Fruit fly (Drosophila melanogaster) whole organism, prepupa: ENCODE data around the gene D.
A peak's percentile ranks its signal among the peaks of the same experiment; 100 is the strongest.

Source experiments
- Blimp-1 ChIP-seq: fragments of 200-800 bp; sonication (Bioruptor generic); optimal IDR thresholded peaks from 3 replicates; lab custom pipeline; 2017; ENCODE audit warnings: missing biosample characterization, missing genetic modification characterization, mild to moderate bottlenecking, moderate library complexity, missing genetic modification reagents
- CG10669 ChIP-seq: fragments of 200-800 bp; sonication (Bioruptor generic); optimal IDR thresholded peaks from 3 replicates; lab custom pipeline; 2018; ENCODE audit warnings: missing biosample characterization, mild to moderate bottlenecking, missing genetic modification characterization, moderate library complexity
- CG11294 ChIP-seq: fragments of 200-800 bp; sonication (Bioruptor generic); IDR thresholded peaks from 2 replicates; pipeline ENCODE4 v1.3.6; 2022; ENCODE audit warnings: missing biosample characterization, missing genetic modification characterization
- CG11762 ChIP-seq: fragments of 200-800 bp; sonication (Bioruptor generic); optimal IDR thresholded peaks from 3 replicates; lab custom pipeline; 2016; ENCODE audit warnings: missing biosample characterization, missing genetic modification characterization; ENCODE audit not compliant: insufficient read depth
- CG15336 ChIP-seq: fragments of 200-800 bp; sonication (Bioruptor generic); IDR thresholded peaks from 2 replicates; pipeline ENCODE4 v1.3.6; 2022; ENCODE audit warnings: missing biosample characterization, missing genetic modification characterization
- CG1621 ChIP-seq: fragments of 200-800 bp; sonication (Bioruptor generic); optimal IDR thresholded peaks from 3 replicates; lab custom pipeline; 2018; ENCODE audit warnings: missing biosample characterization, mild to moderate bottlenecking, missing genetic modification characterization
- CG16779 ChIP-seq: fragments of 200-800 bp; sonication (Bioruptor generic); optimal IDR thresholded peaks from 3 replicates; lab custom pipeline; 2017; ENCODE audit warnings: missing biosample characterization, mild to moderate bottlenecking, missing genetic modification characterization
- CG31627 ChIP-seq: fragments of 200-800 bp; sonication (Bioruptor generic); optimal IDR thresholded peaks from 3 replicates; lab custom pipeline; 2016; ENCODE audit warnings: missing biosample characterization, missing genetic modification characterization
- CG32006 ChIP-seq: fragments of 200-800 bp; sonication (Bioruptor generic); optimal IDR thresholded peaks from 3 replicates; lab custom pipeline; 2017; ENCODE audit warnings: missing biosample characterization, mild to moderate bottlenecking, missing genetic modification characterization
- CG3919 ChIP-seq: fragments of 200-800 bp; sonication (Bioruptor generic); optimal IDR thresholded peaks from 3 replicates; lab custom pipeline; 2016; ENCODE audit warnings: missing biosample characterization, missing genetic modification characterization
- CG6276 ChIP-seq: fragments of 200-800 bp; sonication (Bioruptor generic); optimal IDR thresholded peaks from 2 replicates; lab custom pipeline; 2017; ENCODE audit warnings: missing biosample characterization, mild to moderate bottlenecking, missing genetic modification characterization
- CG6792 ChIP-seq: fragments of 200-800 bp; sonication (Bioruptor generic); optimal IDR thresholded peaks from 3 replicates; lab custom pipeline; 2016; ENCODE audit warnings: missing biosample characterization, missing genetic modification characterization
- CG6854 ChIP-seq: fragments of 200-800 bp; sonication (Bioruptor generic); optimal IDR thresholded peaks from 2 replicates; lab custom pipeline; 2017; ENCODE audit warnings: missing biosample characterization, mild to moderate bottlenecking, missing genetic modification characterization
- CG8119 ChIP-seq: fragments of 200-800 bp; sonication (Bioruptor generic); IDR thresholded peaks from 3 replicates; pipeline ENCODE4 v1.3.6; 2022; ENCODE audit warnings: missing biosample characterization, missing genetic modification characterization
- CG8319 ChIP-seq: fragments of 200-800 bp; sonication (Bioruptor generic); optimal IDR thresholded peaks from 3 replicates; lab custom pipeline; 2016; ENCODE audit warnings: missing biosample characterization, missing genetic modification characterization
- CG8632 ChIP-seq: fragments of 200-800 bp; sonication (Bioruptor generic); optimal IDR thresholded peaks from 3 replicates; lab custom pipeline; 2016; ENCODE audit warnings: missing biosample characterization, missing genetic modification characterization
- CG9139 ChIP-seq: fragments of 200-800 bp; sonication (Bioruptor generic); optimal IDR thresholded peaks from 3 replicates; lab custom pipeline; 2017; ENCODE audit warnings: missing biosample characterization, mild to moderate bottlenecking, missing genetic modification characterization
- Eip78C ChIP-seq: fragments of 200-800 bp; sonication (Bioruptor generic); peaks from one replicate; lab custom pipeline; 2016; ENCODE audit warnings: missing biosample characterization, missing genetic modification characterization
- Eip93F ChIP-seq: fragments of 200-800 bp; sonication (Bioruptor generic); optimal IDR thresholded peaks from 2 replicates; lab custom pipeline; 2016; ENCODE audit warnings: missing biosample characterization, mild to moderate bottlenecking, missing genetic modification characterization
- Ets21C ChIP-seq: fragments of 200-800 bp; sonication (Bioruptor generic); optimal IDR thresholded peaks from 3 replicates; lab custom pipeline; 2016; ENCODE audit warnings: missing biosample characterization, missing genetic modification characterization
- Gug ChIP-seq: fragments of 200-800 bp; sonication (Bioruptor generic); IDR thresholded peaks from 2 replicates; pipeline ENCODE4 v1.3.6; 2022; ENCODE audit warnings: missing biosample characterization, missing genetic modification characterization
- Hr4 ChIP-seq: fragments of 200-800 bp; sonication (Bioruptor generic); optimal IDR thresholded peaks from 3 replicates; lab custom pipeline; 2016; ENCODE audit warnings: missing biosample characterization, missing genetic modification characterization
- Lpt ChIP-seq: fragments of 200-800 bp; sonication (Bioruptor generic); optimal IDR thresholded peaks from 3 replicates; lab custom pipeline; 2016; ENCODE audit warnings: missing biosample characterization, missing genetic modification characterization
- OdsH ChIP-seq: fragments of 200-800 bp; sonication (Bioruptor generic); optimal IDR thresholded peaks from 3 replicates; lab custom pipeline; 2016; ENCODE audit warnings: missing biosample characterization, missing genetic modification characterization
- Sox102F ChIP-seq: fragments of 200-800 bp; sonication (Bioruptor generic); optimal IDR thresholded peaks from 2 replicates; lab custom pipeline; 2016; ENCODE audit warnings: missing biosample characterization, mild to moderate bottlenecking, missing genetic modification characterization
- Sox15 ChIP-seq: fragments of 200-800 bp; sonication (Bioruptor generic); optimal IDR thresholded peaks from 3 replicates; lab custom pipeline; 2016; ENCODE audit warnings: missing biosample characterization, missing genetic modification characterization
- acj6 ChIP-seq: fragments of 200-800 bp; sonication (Bioruptor generic); optimal IDR thresholded peaks from 3 replicates; lab custom pipeline; 2016; ENCODE audit warnings: missing biosample characterization, missing genetic modification characterization
- cyc ChIP-seq: fragments of 200-800 bp; sonication (Bioruptor generic); optimal IDR thresholded peaks from 3 replicates; lab custom pipeline; 2016; ENCODE audit warnings: missing biosample characterization, missing genetic modification characterization
- dac ChIP-seq: fragments of 200-800 bp; sonication (Bioruptor generic); optimal IDR thresholded peaks from 2 replicates; lab custom pipeline; 2017; ENCODE audit warnings: missing biosample characterization, mild to moderate bottlenecking, missing genetic modification characterization
- eg ChIP-seq: fragments of 200-800 bp; sonication (Bioruptor generic); IDR thresholded peaks from 3 replicates; pipeline ENCODE4 v1.3.6; 2022; ENCODE audit warnings: missing biosample characterization, missing genetic modification characterization
- esn ChIP-seq: fragments of 200-800 bp; sonication (Bioruptor generic); optimal IDR thresholded peaks from 2 replicates; lab custom pipeline; 2016; ENCODE audit warnings: missing biosample characterization, mild to moderate bottlenecking, missing genetic modification characterization, moderate library complexity
- fd85E ChIP-seq: fragments of 200-800 bp; sonication (Bioruptor generic); optimal IDR thresholded peaks from 3 replicates; lab custom pipeline; 2016; ENCODE audit warnings: missing biosample characterization, missing genetic modification characterization
- fkh ChIP-seq: fragments of 200-800 bp; sonication (Bioruptor generic); optimal IDR thresholded peaks from 3 replicates; lab custom pipeline; 2017; ENCODE audit warnings: missing biosample characterization, mild to moderate bottlenecking, missing genetic modification characterization, moderate library complexity
- net ChIP-seq: fragments of 200-800 bp; sonication (Bioruptor generic); optimal IDR thresholded peaks from 3 replicates; lab custom pipeline; 2016; ENCODE audit warnings: missing biosample characterization, missing genetic modification characterization
- pdm3 ChIP-seq: fragments of 200-800 bp; sonication (Bioruptor generic); optimal IDR thresholded peaks from 3 replicates; lab custom pipeline; 2016; ENCODE audit warnings: missing biosample characterization, missing genetic modification characterization
- salr ChIP-seq, 2 experiments: fragments of 200-800 bp; sonication (Bioruptor generic); optimal IDR thresholded peaks; 3 replicates each; lab custom pipeline; 2016 to 2018; ENCODE audit warnings: missing biosample characterization in 2 of 2, missing genetic modification characterization in 2 of 2, mild to moderate bottlenecking in 1 of 2
- ss ChIP-seq, 2 experiments: fragments of 200-800 bp; sonication (Bioruptor generic); optimal IDR thresholded peaks; 2 replicates in 1 of 2; 3 replicates in 1 of 2; lab custom pipeline; 2017 to 2018; ENCODE audit warnings: mild to moderate bottlenecking in 2 of 2, missing biosample characterization in 2 of 2, missing genetic modification characterization in 2 of 2, moderate library complexity in 1 of 2
- svp ChIP-seq: fragments of 200-800 bp; sonication (Bioruptor generic); peaks from one replicate; lab custom pipeline; 2016; ENCODE audit warnings: missing biosample characterization, missing genetic modification characterization
- topi ChIP-seq: fragments of 200-800 bp; sonication (Bioruptor generic); optimal IDR thresholded peaks from 3 replicates; lab custom pipeline; 2016; ENCODE audit warnings: missing biosample characterization, missing genetic modification characterization

D gene

dm6 chr3L:14200966-14201365 is 22.5 kb upstream of the D start (continued):
- peak; percentile 69 for TF ChIP-seq CG6854 (GFP tag; lab: Kevin White, UChicago)
- no peak for TF ChIP-seq CG8632
- TF ChIP-seq CG9139 (GFP tag; lab: Kevin White, UChicago), result no peak
- peak; percentile 59 for TF ChIP-seq fkh (GFP tag; lab: Kevin White, UChicago)
- peak; percentile 34 for TF ChIP-seq CG6276 (GFP tag; lab: Kevin White, UChicago)
- TF ChIP-seq esn (GFP tag; lab: Kevin White, UChicago), result no peak
- no peak for TF ChIP-seq dac
- TF ChIP-seq eg (GFP tag; lab: Robert Waterston, UW), result 0 out of 3 replicates have a peak, but pooled peaks have one; percentile 42
- peak; percentile 70 for TF ChIP-seq Eip78C (GFP tag; lab: Kevin White, UChicago)
- TF ChIP-seq fd85E, result no peak
- no peak for TF ChIP-seq CG8319 (GFP tag; lab: Kevin White, UChicago)
- TF ChIP-seq Ets21C (GFP tag; lab: Kevin White, UChicago), result no peak
- TF ChIP-seq CG11294 (GFP tag; lab: Robert Waterston, UW), result no peak
- no peak for TF ChIP-seq CG16779 (tag; lab: Kevin White, UChicago)
- TF ChIP-seq CG6792 (GFP tag; lab: Kevin White, UChicago), result no peak
- TF ChIP-seq CG1621 (tag; lab: Kevin White, UChicago), result peak; percentile 35
- TF ChIP-seq Gug (GFP tag; lab: Robert Waterston, UW), result no peak
- no peak for TF ChIP-seq CG10669 (GFP tag; lab: Kevin White, UChicago)
- no peak for TF ChIP-seq CG32006
- no peak for TF ChIP-seq svp (GFP tag; lab: Kevin White, UChicago)
- no peak for TF ChIP-seq pdm3 (GFP tag; lab: Kevin White, UChicago)
- no peak for TF ChIP-seq salr (GFP tag; optimal IDR thresholded peaks at IDR 0.05; lab: Kevin White, UChicago)
- no peak for TF ChIP-seq Blimp-1 (GFP tag; lab: Kevin White, UChicago)

- TF ChIP-seq CG6276 (GFP tag; lab: Kevin White, UChicago) (peak; percentile 13), Gug (GFP tag; lab: Robert Waterston, UW) (no peak)
- TF ChIP-seq, all 60 proteins: peak for 1
Observed at dm6 chr3L:14198216-14198615, 19.8 kb upstream of the D start.

- peak; percentile 84 for TF ChIP-seq fkh (GFP tag; lab: Kevin White, UChicago)
- no peak for TF ChIP-seq Lpt
Observed at dm6 chr3L:14195714-14196113, 17.3 kb upstream of the D start.

- TF ChIP-seq esn (GFP tag; lab: Kevin White, UChicago) (no peak), CG3919 (GFP tag; lab: Kevin White, UChicago) (no peak), Gug (GFP tag; lab: Robert Waterston, UW) (peak; percentile 17; the same call in 1 of the 2 replicates), fkh (GFP tag; lab: Kevin White, UChicago) (peak; percentile 76), Sox15 (GFP tag; lab: Kevin White, UChicago) (no peak), CG16779 (tag; lab: Kevin White, UChicago) (no peak), cyc (GFP tag; lab: Kevin White, UChicago) (no peak), CG15336 (GFP tag; lab: Robert Waterston, UW) (peak; percentile 64), acj6 (GFP tag; lab: Kevin White, UChicago) (peak; percentile 14), CG8119 (GFP tag; lab: Robert Waterston, UW) (peak; percentile 49; the same call in 2 of the 3 replicates), CG32006 (peak; percentile 9), Eip78C (GFP tag; lab: Kevin White, UChicago) (peak; percentile 73), ss (GFP tag; optimal IDR thresholded peaks at IDR 0.05; lab: Kevin White, UChicago) (no peak), Lpt (no peak), eg (GFP tag; lab: Robert Waterston, UW) (peak; percentile 52; the same call in 1 of the 3 replicates), Hr4 (GFP tag; lab: Kevin White, UChicago) (peak; percentile 27)
Observed at dm6 chr3L:14193962-14194503, 15.6 kb upstream of the D start.

dm6 chr3L:14191476-14191752 is 13.0 kb upstream of the D start:
- no peak for TF ChIP-seq Sox102F (GFP tag; lab: Kevin White, UChicago)
- no peak for TF ChIP-seq CG1621 (tag; lab: Kevin White, UChicago)
- no peak for TF ChIP-seq net (GFP tag; lab: Kevin White, UChicago)
- TF ChIP-seq esn (GFP tag; lab: Kevin White, UChicago), result no peak
- no peak for TF ChIP-seq OdsH (GFP tag; lab: Kevin White, UChicago)
- TF ChIP-seq CG31627 (GFP tag; lab: Kevin White, UChicago), result no peak
- no peak for TF ChIP-seq CG32006
- TF ChIP-seq CG11762 (GFP tag; lab: Kevin White, UChicago), result no peak
- TF ChIP-seq CG3919 (GFP tag; lab: Kevin White, UChicago), result no peak
- TF ChIP-seq Sox15 (GFP tag; lab: Kevin White, UChicago), result no peak
- no peak for TF ChIP-seq CG6854 (GFP tag; lab: Kevin White, UChicago)
- TF ChIP-seq Eip93F (GFP tag; lab: Kevin White, UChicago), result no peak
- TF ChIP-seq topi (GFP tag; lab: Kevin White, UChicago), result no peak
